Fruit fly (Drosophila melanogaster) S2 (cell line): Measurements from ENCODE around the gene CG6733.

Experiments used
- CG8478 ChIP-seq: fragments of >200 bp; optimal IDR thresholded peaks from 2 replicates; lab custom pipeline; 2018
- CTCF ChIP-seq, 2 experiments: fragments of >200 bp; optimal IDR thresholded peaks; 2 replicates each; lab custom pipeline; 2018

Gene CG6733

DNA sequence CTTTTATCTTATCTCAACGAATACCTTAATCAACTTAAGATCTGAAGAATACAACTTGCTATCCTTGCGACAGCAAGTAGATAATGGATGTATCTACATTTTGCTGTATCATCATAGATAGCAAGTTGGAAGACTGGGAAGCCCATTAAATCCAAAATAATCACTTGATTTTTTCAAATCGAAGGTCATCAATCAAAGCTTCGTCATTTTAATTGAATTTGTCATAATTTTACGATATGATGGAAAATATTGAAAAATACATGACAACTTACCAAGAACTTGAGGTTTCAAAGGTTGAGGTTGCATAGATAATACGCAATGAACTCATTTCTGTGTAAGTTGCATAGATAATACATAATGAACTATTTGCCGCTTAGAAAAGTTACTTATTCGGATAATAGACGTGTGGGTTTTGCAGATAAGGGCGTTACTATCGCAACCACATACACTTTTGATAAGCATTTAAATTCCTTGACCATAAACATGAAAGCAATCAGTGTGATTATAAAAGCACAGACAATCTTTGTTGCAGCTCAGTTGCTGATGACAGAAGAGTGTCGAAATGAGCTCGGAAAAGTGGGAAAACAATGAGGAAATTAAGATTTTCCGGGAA, at the start of gene CG6733:
TSS of gene CG6733 (plus strand) at position 532 of the 613 bp plus-strand sequence.
- TF ChIP-seq CG8478: no peak
- TF ChIP-seq CTCF (optimal IDR thresholded peaks at IDR 0.05; lab: Kevin White, UChicago): no peak

dm6 chr3R:23048089-23048689, 49.3 kb upstream of the CG6733 start, which contains the start of gene CG17121:
Gene CG17121, minus strand, starts transcription at chr3R:23048214.
- no peak for TF ChIP-seq CTCF (optimal IDR thresholded peaks at IDR 0.05; lab: Kevin White, UChicago)
- no peak for TF ChIP-seq CG8478

DNA sequence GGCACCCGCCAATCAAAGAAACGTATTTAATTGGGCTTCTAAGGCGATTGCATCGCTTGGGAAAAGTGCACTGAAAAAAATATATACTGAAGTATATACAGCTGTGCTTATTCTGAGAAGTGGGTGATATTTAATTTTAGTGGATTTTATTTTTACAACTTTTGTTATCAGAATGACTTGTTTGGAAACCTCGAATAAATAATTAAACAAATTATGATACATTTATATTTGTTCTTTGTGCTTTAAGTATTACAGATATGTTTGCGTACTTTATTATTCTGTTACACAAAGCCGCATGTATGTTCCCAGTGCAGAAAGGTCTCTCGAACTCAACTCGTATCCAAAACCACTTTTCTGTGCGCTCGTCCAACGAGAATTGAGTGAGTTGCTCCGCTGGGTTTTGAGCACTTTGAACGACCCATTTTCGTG, 48.8 kb upstream of the CG6733 start:
- TF ChIP-seq CG8478 (no peak), CTCF (optimal IDR thresholded peaks at IDR 0.05; lab: Kevin White, UChicago) (no peak)

DNA sequence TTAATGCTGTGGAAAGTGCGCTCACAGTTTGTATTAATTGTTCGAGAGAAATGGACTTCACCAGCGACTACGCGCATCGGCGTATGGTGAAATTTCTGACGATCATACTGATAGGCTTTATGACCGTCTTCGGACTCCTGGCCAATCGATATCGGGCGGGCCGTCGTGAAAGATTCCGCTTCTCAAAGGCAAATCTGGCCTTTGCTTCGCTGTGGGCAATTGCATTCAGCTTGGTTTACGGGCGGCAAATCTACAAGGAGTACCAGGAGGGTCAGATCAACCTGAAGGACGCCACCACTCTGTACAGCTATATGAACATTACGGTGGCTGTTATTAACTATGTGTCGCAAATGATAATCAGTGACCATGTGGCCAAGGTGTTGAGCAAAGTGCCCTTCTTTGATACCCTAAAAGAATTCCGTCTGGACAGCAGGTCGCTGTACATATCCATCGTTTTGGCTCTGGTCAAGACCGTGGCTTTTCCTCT, 45.8 kb upstream of the CG6733 start, which contains the start of gene Gr94a:
TSS of gene Gr94a (plus strand) at position 51 of the 487 bp plus-strand sequence.
- TF ChIP-seq CTCF (optimal IDR thresholded peaks at IDR 0.05; lab: Kevin White, UChicago) (no peak), CG8478 (no peak)

DNA sequence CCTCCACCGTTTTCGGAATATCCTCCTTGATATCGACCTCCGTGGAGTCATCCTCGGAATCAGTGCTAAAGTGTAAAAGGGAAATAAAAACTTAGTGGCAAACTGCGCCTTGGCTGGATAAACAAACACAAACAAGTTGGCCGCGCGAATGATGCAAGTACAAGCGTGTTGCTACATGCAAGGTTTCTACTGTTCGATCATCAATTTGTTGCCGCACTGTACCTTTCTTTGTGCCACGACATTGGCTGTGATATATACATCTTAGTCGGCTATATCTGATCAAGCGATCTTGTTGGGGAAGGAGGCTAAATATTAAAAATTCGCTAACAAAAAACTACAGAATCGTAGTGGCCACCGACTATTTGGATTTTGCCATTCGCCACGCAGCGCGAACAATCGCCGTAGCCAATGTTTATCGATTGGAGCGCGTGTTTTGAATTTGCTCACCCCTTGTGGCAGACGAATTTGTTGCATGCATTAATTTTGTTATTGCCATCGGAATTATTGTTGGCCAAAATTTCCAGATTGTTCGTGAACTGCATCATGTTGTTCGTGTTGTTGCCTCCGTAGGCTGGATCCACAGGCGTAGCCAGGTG, 44.3 kb upstream of the CG6733 start:
- TF ChIP-seq CTCF (optimal IDR thresholded peaks at IDR 0.05; lab: Kevin White, UChicago): no peak
- TF ChIP-seq CG8478: no peak

- peak in 1 of 2 experiments; percentile 3 for TF ChIP-seq CTCF (optimal IDR thresholded peaks at IDR 0.05; lab: Kevin White, UChicago)
- no peak for TF ChIP-seq CG8478
Measured at dm6 chr3R:23053936-23054335, 43.6 kb upstream of the CG6733 start, which contains the start of gene p53. Gene p53, minus strand, starts transcription at chr3R:23054082.

- TF ChIP-seq CTCF (optimal IDR thresholded peaks at IDR 0.05; lab: Kevin White, UChicago) (no peak), CG8478 (no peak)
Measured at dm6 chr3R:23056113-23056512, 41.4 kb upstream of the CG6733 start.

DNA sequence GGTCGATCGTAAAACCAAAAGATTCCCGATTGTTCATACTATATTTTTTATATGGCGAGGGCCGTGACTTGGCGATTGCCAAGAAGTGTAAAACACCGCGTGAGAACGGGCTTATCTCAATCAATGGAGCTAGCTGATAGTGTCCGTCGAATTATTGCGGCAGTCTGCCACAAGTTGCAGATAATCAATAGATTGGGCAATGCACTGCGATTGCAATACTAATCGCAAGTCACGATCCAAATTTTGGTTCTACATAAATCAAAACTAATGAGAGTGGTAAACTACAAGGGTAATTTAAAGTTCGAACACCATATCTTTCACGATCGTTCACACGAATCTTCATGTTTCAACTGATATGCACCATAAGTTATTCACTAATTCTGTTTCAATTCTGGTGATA, 40.8 kb upstream of the CG6733 start:
- TF ChIP-seq CG8478 (no peak), CTCF (optimal IDR thresholded peaks at IDR 0.05; lab: Kevin White, UChicago) (no peak)

DNA sequence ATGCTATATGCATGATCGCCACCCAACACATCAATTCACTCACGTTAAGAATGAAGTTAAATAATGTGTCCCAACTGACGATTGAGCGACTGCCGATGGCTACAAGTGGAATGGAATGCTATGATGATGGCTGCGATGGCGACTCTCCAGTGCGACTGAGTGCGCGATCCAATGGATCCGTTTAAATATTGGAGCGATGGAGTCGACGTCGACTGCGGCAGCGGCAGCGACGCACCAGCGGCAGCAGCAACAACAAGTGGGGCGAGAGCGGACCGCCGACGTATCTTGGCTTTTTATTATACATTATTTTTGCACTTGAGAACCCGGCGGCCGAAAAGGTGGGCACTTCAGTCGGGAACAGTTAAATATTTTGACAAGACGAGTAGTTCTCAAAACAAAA, 40.1 kb upstream of the CG6733 start:
- TF ChIP-seq CG8478: no peak
- no peak for TF ChIP-seq CTCF (optimal IDR thresholded peaks at IDR 0.05; lab: Kevin White, UChicago)

- TF ChIP-seq CTCF (optimal IDR thresholded peaks at IDR 0.05; lab: Kevin White, UChicago) (no peak), CG8478 (no peak)
Measured at dm6 chr3R:23058858-23059257, 38.7 kb upstream of the CG6733 start, which contains the start of gene Ctns. Gene Ctns, minus strand, starts transcription at chr3R:23058958.

dm6 chr3R:23060166-23060565, 37.4 kb upstream of the CG6733 start:
- TF ChIP-seq CG8478 (no peak), CTCF (optimal IDR thresholded peaks at IDR 0.05; lab: Kevin White, UChicago) (no peak)

DNA sequence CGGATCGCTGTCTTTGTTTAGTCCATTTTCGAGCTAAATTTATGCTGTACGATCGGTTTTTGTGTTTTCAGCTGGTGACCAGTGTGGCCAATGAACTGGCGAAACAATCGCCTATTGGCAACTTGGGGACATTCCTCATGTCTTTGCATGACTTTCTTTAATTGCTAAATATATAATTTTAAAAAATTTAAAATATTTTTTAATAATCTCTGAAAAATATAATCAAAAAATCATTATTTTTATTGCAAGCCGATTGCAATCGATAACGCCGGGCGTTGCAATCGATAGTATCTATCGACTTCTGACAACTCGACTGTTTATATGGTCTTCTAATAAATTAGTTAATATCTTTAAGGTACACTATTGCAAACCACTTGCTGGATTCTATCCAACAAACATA, 36.3 kb upstream of the CG6733 start, which contains the start of the genes sav and Ublcp1:
TSS of gene sav (minus strand) at position 96 of the 400 bp plus-strand sequence.
TSS of gene Ublcp1 (plus strand) at position 285 of the 400 bp plus-strand sequence.
- TF ChIP-seq CG8478 (no peak), CTCF (optimal IDR thresholded peaks at IDR 0.05; lab: Kevin White, UChicago) (no peak)

DNA sequence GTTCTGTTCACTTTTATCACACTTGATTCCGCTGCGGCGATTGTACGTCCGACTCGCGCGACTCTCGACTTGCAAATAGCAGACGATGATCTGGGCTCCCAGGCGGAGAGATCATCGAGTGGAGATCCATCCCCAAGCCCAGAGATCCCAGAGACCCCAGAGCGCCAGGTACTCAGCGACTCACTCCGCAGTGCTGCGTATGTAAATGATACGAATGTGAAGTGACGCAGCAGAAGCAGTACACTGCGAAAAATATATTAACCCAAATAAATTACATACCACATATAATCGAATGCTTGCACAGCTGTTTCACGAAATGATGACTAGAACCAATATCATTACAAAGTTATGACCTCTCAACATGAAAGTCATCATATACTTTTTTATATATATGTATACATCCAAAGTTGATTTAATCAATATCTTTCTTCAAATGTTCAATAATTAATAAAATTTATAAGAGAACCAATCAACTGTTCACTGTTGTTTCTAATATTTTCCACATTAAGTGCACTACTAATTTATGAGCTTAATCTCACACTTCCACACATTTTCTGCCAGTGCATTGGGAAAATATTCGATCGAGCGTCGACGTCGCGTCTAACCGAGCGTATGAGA, 30.2 kb upstream of the CG6733 start, which contains the start of gene CG17111:
TSS of gene CG17111 (minus strand) at position 51 of the 618 bp plus-strand sequence.
- TF ChIP-seq CG8478 (no peak), CTCF (optimal IDR thresholded peaks at IDR 0.05; lab: Kevin White, UChicago) (no peak)

DNA sequence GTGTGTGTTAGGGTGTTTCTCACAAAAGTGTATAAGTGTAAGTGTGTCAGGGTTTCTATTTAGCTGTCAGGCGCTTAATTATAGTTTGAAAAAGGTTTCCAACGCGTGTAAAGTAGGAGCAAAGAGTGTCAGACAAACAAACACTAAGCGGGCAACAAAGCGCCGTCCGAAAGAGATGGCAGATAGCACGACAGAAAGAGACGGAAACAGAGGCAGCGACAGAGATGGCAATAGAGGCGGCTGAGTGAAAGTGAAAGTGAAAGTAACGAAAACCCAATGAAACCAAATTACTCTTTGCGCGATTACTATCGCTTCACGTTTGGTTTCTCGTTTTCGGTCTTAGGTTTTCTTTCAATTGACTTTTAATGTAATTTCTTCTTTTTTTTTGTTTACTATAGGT, 23.0 kb upstream of the CG6733 start:
- TF ChIP-seq CTCF (optimal IDR thresholded peaks at IDR 0.05; lab: Kevin White, UChicago) (no peak), CG8478 (no peak)

DNA sequence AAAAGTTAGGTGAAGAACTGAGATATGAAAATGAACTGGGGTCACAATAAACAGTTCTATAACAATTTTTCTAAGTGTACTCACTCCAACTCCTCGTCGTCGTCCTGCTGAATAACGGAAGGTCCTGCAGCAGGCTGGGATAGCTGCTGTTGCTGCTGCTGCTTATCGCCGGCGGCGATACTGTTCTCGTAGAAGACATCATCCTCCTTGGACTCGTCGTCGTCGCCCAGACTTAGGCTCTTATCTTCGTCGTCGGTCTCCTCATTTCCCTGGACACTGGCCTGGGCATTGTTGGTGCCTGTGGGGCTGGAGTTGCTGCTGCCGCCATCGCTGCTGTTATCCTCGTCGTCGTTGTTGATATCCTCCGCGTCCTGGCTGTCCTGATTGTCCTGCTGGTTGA, 16.3 kb upstream of the CG6733 start:
- TF ChIP-seq CG8478 (no peak), CTCF (optimal IDR thresholded peaks at IDR 0.05; lab: Kevin White, UChicago) (no peak)
